Worm (Caenorhabditis elegans) whole organism, L4 larva: ENCODE measurements around the gene srd-74.

Experiments
- nhr-77 ChIP-seq: fragments of 150-350 bp; optimal IDR thresholded peaks from 2 replicates; lab custom pipeline; 2014; ENCODE audit warnings: missing biosample characterization, missing genetic modification characterization
- snpc-4 ChIP-seq: fragments of 150-350 bp; optimal IDR thresholded peaks from 2 replicates; lab custom pipeline; 2014; ENCODE audit warnings: missing biosample characterization, missing genetic modification characterization

ce11 chrIII:11781800-11782199 is at the start of gene srd-74:
- TF ChIP-seq nhr-77 (tag; lab: Kevin White, UChicago), result no peak
- TF ChIP-seq snpc-4 (tag; lab: Kevin White, UChicago), result no peak
